Worm (Caenorhabditis elegans) whole organism, dauer: ENCODE data around the gene pept-2.

Experiments used
- unc-62 ChIP-seq: sonication (generic microtip); optimal IDR thresholded peaks from 2 replicates; lab custom pipeline; 2017; ENCODE audit warnings: missing biosample characterization, missing genetic modification reagents, missing genetic modification characterization

pept-2 gene

DNA sequence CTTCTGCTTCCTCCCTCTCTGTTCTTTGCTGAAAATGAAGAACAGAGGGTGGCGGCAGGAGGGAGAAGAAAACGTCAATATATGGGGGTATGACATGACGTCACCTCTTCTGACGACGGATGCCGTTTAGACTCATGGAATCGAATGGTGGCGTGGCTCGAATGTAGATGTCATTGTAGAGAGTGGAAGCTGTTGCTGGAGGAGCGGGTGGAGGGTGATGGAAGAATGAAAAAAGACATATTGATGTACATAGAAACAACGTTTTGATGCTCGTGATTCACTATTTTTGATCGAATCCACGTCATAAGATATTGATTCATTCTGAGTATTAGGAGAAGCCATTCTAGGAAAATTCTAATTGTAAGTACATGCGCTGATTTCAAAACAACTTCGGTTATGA is 28.6 kb downstream of the pept-2 start:
- no peak for TF ChIP-seq unc-62 (GFP tag; lab: Kevin White, UChicago)

DNA sequence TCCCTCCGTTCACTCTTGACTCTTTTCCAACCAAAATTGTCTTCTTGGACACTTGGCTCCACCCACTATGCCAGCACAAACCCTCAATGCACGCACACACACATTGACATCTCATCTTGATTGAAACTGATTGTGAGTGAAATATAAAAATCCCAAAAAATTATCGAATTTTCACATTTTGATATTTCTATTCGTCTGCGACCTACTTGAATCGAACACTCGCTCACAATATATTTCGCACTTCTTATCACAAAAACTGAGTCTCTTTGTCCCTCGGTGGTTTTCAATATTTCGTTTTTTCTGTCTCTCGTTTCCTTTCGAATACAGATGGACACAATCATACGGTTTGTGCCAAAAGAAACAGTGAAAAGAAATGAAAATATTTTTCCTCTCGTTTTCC is 29.7 kb downstream of the pept-2 start:
- no peak for TF ChIP-seq unc-62 (GFP tag; lab: Kevin White, UChicago)

DNA sequence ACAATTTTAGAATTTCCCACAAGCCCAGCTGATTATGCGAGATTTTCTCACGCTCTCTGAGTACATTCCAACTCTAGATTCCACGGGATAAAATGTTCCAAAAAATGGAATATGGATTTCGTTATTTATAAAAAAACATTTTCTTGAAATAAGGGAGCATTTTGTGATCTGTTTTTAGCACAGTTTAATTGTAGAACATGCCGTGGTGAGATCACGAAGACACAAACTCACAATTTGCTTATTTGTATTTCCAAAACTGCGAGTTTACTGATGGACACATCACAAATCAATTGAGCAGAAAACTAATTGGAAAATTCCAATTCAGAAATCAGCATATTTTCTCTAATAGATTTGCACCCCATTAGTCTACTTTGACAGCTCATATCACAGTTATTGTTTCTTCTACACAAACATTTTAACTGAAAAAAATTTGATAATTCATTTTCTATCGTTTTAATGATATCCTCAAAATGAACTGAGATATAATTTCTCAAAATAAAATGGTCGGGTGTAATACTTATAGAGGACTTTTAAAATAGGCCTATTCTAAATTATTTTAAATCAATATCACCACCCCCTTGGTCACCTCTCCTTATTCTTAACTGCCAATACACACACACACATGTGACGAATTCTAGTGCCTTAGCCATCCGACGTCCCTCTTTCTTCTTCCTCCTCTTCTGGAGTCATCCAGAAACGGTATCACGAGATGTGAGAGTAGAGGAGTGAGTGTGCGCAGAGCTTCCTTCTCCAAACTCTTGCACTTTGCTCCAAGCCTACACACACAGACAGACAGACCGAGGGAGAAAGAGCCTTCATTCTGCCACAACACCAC is 30.6 kb downstream of the pept-2 start:
- no peak for TF ChIP-seq unc-62 (GFP tag; lab: Kevin White, UChicago)

DNA sequence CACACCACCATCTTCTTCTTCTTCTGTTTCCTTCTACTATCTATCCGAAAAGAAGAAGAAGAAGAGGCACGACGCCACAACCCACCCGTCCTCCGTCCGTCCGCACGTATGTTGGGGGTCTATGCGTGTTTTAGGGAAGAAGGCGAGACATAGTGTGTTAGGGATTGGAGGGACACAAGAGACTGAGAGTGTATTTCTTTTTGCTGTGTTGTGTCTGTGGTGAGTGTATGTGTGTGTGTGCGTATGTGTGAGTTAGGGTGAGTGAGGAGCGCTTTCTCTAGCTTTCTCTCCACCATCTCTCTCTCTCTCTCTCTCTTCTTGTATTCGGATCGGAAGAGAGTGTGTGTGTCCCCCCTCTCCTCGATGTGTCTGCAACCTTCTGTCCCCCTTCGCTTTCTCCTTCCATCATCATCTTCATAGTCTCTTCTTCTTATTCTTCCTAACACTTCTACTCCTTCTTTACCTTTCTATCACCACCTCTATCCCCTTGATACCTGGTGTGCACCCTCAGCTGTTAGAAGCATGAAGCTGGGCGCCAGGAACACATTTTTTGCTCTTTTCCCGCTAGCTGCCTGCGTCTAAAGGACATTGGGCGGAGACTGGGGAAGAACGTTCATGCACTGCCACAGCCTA is 31.3 kb downstream of the pept-2 start:
- peak; percentile 71 for TF ChIP-seq unc-62 (GFP tag; lab: Kevin White, UChicago)

DNA sequence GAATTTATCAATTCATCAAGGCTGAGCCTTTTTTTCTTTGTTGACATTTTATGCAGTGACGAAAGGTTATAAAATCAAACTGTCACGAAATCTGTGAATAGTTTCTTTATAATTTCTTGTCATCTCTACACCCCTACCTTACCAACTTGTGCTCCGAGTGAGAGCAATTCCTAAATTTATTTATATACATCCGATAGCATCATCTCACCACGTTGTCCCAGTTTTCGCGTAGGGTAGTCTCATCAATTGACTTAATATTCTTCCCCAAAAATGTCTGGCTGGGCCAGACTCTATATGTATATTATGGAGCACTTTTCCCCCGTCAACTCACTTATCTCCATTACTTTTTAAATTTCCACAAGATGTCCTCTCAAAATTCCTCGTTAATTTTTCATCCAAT is 34.9 kb downstream of the pept-2 start:
- TF ChIP-seq unc-62 (GFP tag; lab: Kevin White, UChicago), result no peak

DNA sequence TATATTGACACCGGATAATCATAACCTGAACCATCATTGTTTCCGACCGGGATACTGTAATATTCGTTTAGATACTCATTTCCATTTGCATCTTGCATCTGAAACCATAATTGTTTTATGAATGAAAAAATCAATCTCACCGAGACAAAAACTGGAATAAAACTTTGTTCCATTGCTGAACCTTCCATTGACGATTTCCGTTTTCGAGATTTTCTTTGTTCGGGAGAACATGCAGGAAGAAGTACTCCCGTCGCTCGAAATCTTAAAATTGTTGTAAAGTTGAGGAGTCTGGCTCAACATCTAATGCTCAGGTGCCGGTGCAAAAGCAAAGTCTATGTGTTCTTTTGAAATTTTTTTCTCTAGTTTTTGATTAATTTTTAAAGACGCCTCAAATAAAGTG is 35.6 kb downstream of the pept-2 start:
- TF ChIP-seq unc-62 (GFP tag; lab: Kevin White, UChicago), result no peak

DNA sequence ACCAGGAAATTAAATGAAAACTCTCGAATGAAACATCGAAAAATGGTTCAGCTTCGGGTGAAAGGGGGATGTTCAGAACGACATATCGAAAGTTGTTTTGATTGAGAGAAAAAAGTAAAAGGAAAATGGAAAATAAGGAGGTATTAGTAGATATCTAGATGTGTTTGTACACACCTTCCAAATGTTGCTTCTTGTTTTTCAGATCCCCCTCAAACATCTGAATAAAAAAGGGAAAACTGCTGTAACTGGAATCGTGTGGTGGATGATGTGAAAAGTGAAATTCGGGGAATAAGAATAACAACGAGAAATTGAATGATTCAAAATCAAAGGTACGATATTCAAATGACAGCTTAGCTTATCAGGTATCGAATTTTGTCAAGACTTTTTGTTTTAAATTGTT is 37.6 kb downstream of the pept-2 start, which contains the start of gene npax-3:
Gene npax-3, minus strand, starts transcription at position 101 of the 400 bp plus-strand sequence.
- TF ChIP-seq unc-62 (GFP tag; lab: Kevin White, UChicago), result no peak

DNA sequence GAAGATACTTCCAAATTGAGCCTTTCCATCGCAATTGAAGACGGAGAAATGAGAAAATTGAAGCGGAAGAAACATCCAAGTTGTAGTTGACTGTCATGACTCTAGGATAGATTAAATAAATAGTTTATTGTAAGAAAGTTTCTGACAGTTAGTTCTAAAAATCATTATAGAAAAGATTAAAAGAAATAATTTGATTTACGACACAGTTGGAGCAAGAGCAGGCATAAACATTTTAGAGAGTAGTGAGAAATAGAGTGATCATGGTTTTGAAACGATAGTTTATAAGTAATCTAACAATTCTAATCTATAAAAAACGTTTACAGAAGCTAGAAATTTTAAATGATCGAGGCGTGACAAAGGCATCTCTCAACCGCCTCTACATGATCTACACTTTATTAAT is 41.7 kb downstream of the pept-2 start, which contains the start of gene best-15:
Gene best-15, minus strand, starts transcription at position 101 of the 400 bp plus-strand sequence.
- no peak for TF ChIP-seq unc-62 (GFP tag; lab: Kevin White, UChicago)

DNA sequence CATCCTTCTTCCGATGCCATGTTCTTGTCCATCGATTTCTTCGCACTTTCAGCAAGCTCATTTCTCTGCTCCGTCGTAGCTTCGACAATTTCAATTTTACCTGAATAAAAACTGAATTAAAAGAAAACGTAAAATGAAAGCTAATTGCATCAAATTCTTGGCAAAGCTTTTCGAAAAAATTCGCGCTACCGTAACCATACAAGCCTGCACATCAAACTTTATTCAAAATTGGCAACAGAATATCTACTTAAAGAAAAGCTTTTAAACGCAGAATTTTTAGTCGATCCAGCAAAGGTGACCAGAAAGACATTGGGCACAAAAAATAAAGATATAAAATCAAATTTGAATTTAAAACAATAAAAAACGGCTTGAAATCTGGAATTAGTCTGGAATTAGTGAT is 51.8 kb downstream of the pept-2 start:
- no peak for TF ChIP-seq unc-62 (GFP tag; lab: Kevin White, UChicago)

DNA sequence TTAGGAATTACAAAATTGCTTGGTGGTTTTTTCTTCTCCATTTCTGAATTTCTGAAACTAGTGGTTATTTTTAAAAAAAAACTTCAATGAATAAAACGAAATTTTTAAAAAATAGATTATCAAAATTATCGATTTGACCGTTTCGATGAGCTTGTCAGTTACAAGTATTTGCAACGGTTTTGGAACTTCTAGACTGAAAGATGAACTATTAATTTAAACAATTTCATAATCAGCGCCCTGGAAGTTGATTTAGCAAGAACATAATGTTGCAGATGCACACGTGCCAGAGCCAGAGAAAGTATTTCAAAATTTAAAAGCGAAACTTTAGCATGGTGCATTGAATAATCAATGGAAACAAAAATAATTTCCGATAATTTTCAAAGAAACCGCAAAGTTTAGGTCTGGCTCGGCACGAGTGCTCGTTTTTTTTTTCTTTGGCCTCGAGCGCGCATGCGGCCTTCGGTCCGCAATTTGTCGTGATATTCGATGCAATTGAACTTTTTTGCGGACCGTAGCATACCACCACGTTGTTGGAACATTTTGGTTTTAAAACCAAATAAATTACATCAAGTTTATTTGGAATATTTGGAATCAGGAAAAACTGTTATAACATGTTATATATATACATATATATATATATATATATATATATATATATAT is 52.4 kb downstream of the pept-2 start, which contains the start of gene T11G6.5:
Gene T11G6.5, minus strand, starts transcription at position 51 of the 660 bp plus-strand sequence.
- TF ChIP-seq unc-62 (GFP tag; lab: Kevin White, UChicago), result no peak
